Worm (Caenorhabditis elegans): ENCODE measurements around the gene zip-1.

DNA sequence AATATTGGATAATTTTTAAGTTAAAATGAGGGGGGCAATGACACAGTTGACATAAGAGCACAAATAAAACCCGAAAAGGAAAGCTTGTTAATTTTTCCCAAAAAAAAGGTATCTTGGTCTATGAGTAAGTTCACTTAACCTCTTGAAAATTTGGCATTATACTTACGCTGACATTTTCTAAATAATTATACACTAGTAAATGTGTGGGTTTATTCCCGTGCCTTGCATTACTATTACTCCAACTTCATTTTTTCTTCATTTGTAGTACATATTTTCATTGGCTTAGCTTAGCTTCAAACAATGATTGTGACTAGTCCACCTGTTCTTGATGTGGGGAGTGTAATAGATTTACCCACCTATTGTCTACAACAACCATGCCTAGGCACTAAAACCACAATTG lies 25.7 kb downstream of the zip-1 start, which contains the start of gene Y75B8A.34:
- no peak for TF ChIP-seq nhr-237 (tag; optimal IDR thresholded peaks at IDR 0.05)
- TF ChIP-seq F13H6.1 (tag; optimal IDR thresholded peaks at IDR 0.05) = no peak
- TF ChIP-seq nhr-77 (tag; optimal IDR thresholded peaks at IDR 0.05) = no peak
- TF ChIP-seq ZK546.5 (tag; optimal IDR thresholded peaks at IDR 0.05) = no peak
- no peak for TF ChIP-seq aly-2 (tag; optimal IDR thresholded peaks at IDR 0.05)
- no peak for TF ChIP-seq snpc-4 (tag; optimal IDR thresholded peaks at IDR 0.05)
- no peak for TF ChIP-seq lsy-2 (tag; optimal IDR thresholded peaks at IDR 0.05)
- no peak for TF ChIP-seq blmp-1 (tag; optimal IDR thresholded peaks at IDR 0.05; ENCODE audit: insufficient read depth)
- no peak for TF ChIP-seq sma-3 (GFP tag; optimal IDR thresholded peaks at IDR 0.05)
- no peak for TF ChIP-seq lin-13 (GFP tag; optimal IDR thresholded peaks at IDR 0.05)

All from whole organism, L2 larva.